4 fruit fly cellular contexts compared by ENCODE assay signal in the genomic region with DNA sequence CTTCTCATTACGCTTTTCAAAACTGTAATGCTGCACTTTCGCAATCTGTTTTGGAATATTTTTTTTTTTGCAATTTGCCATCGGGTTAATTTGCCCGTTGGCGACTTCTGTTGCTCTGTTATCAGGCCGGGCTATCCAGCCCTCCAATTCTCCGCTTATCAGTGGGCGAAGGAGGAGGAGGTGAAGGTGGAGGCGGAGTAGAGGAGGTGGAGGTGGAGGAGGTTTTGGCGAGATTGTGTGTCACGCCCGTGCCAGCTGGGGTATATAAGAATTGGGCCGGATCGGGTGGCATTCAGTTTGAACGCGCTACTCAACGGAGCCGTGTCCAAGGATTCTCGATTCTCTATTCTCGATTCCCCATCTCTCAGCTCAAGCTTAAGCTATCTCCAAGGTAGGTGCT.
TF ChIP-seq lines count a peak whose summit lies in the region.

No protein-coding gene starts in this region.

- no peak for TF ChIP-seq CTCF in whole organism, embryonic (GFP tag; optimal IDR thresholded peaks at IDR 0.05; lab: Kevin White, UChicago)

TF ChIP-seq in whole organism, adult, 20 proteins besides CTCF, POLR2A, EP300 and RAD21:
- TF ChIP-seq kay (GFP tag; lab: Kevin White, UChicago; ENCODE audit: borderline replicate concordance): peak; percentile 95
- TF ChIP-seq CG12768 (GFP tag; optimal IDR thresholded peaks at IDR 0.05; lab: Kevin White, UChicago): no peak
TF ChIP-seq in whole organism, adult: peak in this region for 1.

TF ChIP-seq in whole organism, embryonic, 481 proteins besides CTCF, POLR2A, EP300 and RAD21:
- TF ChIP-seq crol (GFP tag; IDR thresholded peaks at IDR 0.05; lab: Robert Waterston, UW): peak; percentile 78
- TF ChIP-seq CG7987 (GFP tag; optimal IDR thresholded peaks at IDR 0.05; lab: Kevin White, UChicago): peak; percentile 20
- peak; percentile 78 for TF ChIP-seq GATAe (GFP tag; conservative IDR thresholded peaks at IDR 0.05; lab: Robert Waterston, UW)
- TF ChIP-seq Ets65A (GFP tag; lab: Kevin White, UChicago): peak; percentile 42
- TF ChIP-seq NFAT (GFP tag; IDR thresholded peaks at IDR 0.05; lab: Robert Waterston, UW): 0 out of 2 replicates have a peak, but pooled peaks have one; percentile 10
- TF ChIP-seq Camta (GFP tag; optimal IDR thresholded peaks at IDR 0.05; lab: Kevin White, UChicago): no peak

TF ChIP-seq in whole organism, prepupa, 60 proteins besides CTCF, POLR2A, EP300 and RAD21:
- no peak for TF ChIP-seq CG6792 (GFP tag; optimal IDR thresholded peaks at IDR 0.05; lab: Kevin White, UChicago)
- peak; percentile 98 for TF ChIP-seq svp (GFP tag; lab: Kevin White, UChicago)
- no peak for TF ChIP-seq acj6 (GFP tag; optimal IDR thresholded peaks at IDR 0.05; lab: Kevin White, UChicago)
- no peak for TF ChIP-seq CG7368 (GFP tag; optimal IDR thresholded peaks at IDR 0.05; lab: Kevin White, UChicago)

TF ChIP-seq in whole organism, wandering third instar larva, 38 proteins besides CTCF, POLR2A, EP300 and RAD21:
- TF ChIP-seq Rel (GFP tag; optimal IDR thresholded peaks at IDR 0.05; lab: Kevin White, UChicago) (no peak), Rel (tag; optimal IDR thresholded peaks at IDR 0.05; lab: Kevin White, UChicago) (peak; percentile 46), fru (GFP tag; optimal IDR thresholded peaks at IDR 0.05; lab: Kevin White, UChicago) (no peak), Jra (GFP tag; optimal IDR thresholded peaks at IDR 0.05; lab: Kevin White, UChicago) (peak; percentile 23), ey (GFP tag; optimal IDR thresholded peaks at IDR 0.05; lab: Kevin White, UChicago) (no peak), GATAd (GFP tag; optimal IDR thresholded peaks at IDR 0.05; lab: Kevin White, UChicago) (no peak), woc (GFP tag; optimal IDR thresholded peaks at IDR 0.05; lab: Kevin White, UChicago) (no peak), br (GFP tag; optimal IDR thresholded peaks at IDR 0.05; lab: Kevin White, UChicago) (no peak), sv (GFP tag; optimal IDR thresholded peaks at IDR 0.05; lab: Kevin White, UChicago) (no peak), rgr (GFP tag; optimal IDR thresholded peaks at IDR 0.05; lab: Kevin White, UChicago) (no peak)
